Worm (Caenorhabditis elegans) whole organism, midembryonic: Measurements from ENCODE around the gene F07F6.2.
A peak's percentile ranks its signal among the peaks of the same experiment; 100 is the strongest.

Experiments used
- T22C8.4 ChIP-seq: fragments of 200-800 bp; sonication (Bioruptor generic); IDR thresholded peaks from 2 replicates; pipeline ENCODE4 v1.3.6; 2022; ENCODE audit warnings: missing genetic modification characterization, missing compliant biosample characterization
- cog-1 ChIP-seq: sonication (generic microtip); optimal IDR thresholded peaks from 2 replicates; lab custom pipeline; 2016; ENCODE audit warnings: missing genetic modification characterization, missing compliant biosample characterization
- flt-1 ChIP-seq: fragments of 200-800 bp; sonication (Bioruptor generic); IDR thresholded peaks from 2 replicates; pipeline ENCODE4 v1.3.6; 2022; ENCODE audit warnings: missing genetic modification characterization, missing compliant biosample characterization
- klf-2 ChIP-seq: fragments of 200-800 bp; sonication (Bioruptor generic); conservative IDR thresholded peaks from 2 replicates; pipeline ENCODE4 v1.3.6; 2022; ENCODE audit warnings: missing genetic modification reagents, missing genetic modification characterization, missing compliant biosample characterization
- med-1 ChIP-seq: sonication (generic microtip); optimal IDR thresholded peaks from 2 replicates; lab custom pipeline; 2017; ENCODE audit warnings: missing genetic modification characterization, mild to moderate bottlenecking, missing compliant biosample characterization, antibody characterized with exemption, missing genetic modification reagents; ENCODE audit not compliant: insufficient read depth
- ref-1 ChIP-seq: fragments of 200-800 bp; sonication (Bioruptor generic); conservative IDR thresholded peaks from 2 replicates; pipeline ENCODE4 v1.3.6; 2022; ENCODE audit warnings: missing genetic modification reagents, missing genetic modification characterization, missing compliant biosample characterization
- tab-1 ChIP-seq: fragments of 200-800 bp; sonication (Bioruptor generic); IDR thresholded peaks from 2 replicates; pipeline ENCODE4 v1.3.6; 2022; ENCODE audit warnings: missing genetic modification characterization, missing compliant biosample characterization
- ztf-23 ChIP-seq: fragments of 200-800 bp; sonication (Bioruptor generic); IDR thresholded peaks from 2 replicates; pipeline ENCODE4 v1.3.6; 2022; ENCODE audit warnings: missing genetic modification reagents, missing genetic modification characterization, missing compliant biosample characterization
- ztf-29 ChIP-seq: fragments of 200-800 bp; sonication (Bioruptor generic); IDR thresholded peaks from 2 replicates; pipeline ENCODE4 v1.3.6; 2022; ENCODE audit warnings: missing genetic modification reagents, missing genetic modification characterization, missing compliant biosample characterization

Gene F07F6.2

ce11 chrII:5473946-5474423 is 44.0 kb downstream of the F07F6.2 start, which contains the start of gene mrps-16:
Gene mrps-16, plus strand, starts transcription at chrII:5474373.
- TF ChIP-seq cog-1 (tag; lab: Kevin White, UChicago) (no peak), ztf-23 (no peak), flt-1 (GFP tag; lab: Robert Waterston, UW) (peak; percentile 41; the same call in 1 of the 2 replicates), med-1 (GFP tag; lab: Kevin White, UChicago) (no peak)

- TF ChIP-seq ztf-29 (GFP tag; lab: Robert Waterston, UW) (no peak), T22C8.4 (no peak), ztf-23 (no peak), flt-1 (GFP tag; lab: Robert Waterston, UW) (no peak), klf-2 (no peak), med-1 (GFP tag; lab: Kevin White, UChicago) (no peak), ref-1 (GFP tag; lab: Robert Waterston, UW) (no peak), tab-1 (GFP tag; lab: Robert Waterston, UW) (no peak), cog-1 (tag; lab: Kevin White, UChicago) (no peak)
Measured at ce11 chrII:5474946-5475345, 44.9 kb downstream of the F07F6.2 start, which contains the start of gene ilcr-2. Gene ilcr-2, plus strand, starts transcription at chrII:5475246.

ce11 chrII:5478318-5478717 is 48.3 kb downstream of the F07F6.2 start, which contains the start of gene F56D1.1:
Gene F56D1.1, plus strand, starts transcription at chrII:5478618.
- TF ChIP-seq cog-1 (tag; lab: Kevin White, UChicago) (no peak), tab-1 (GFP tag; lab: Robert Waterston, UW) (no peak), ztf-23 (no peak), klf-2 (no peak), ztf-29 (GFP tag; lab: Robert Waterston, UW) (no peak), T22C8.4 (no peak), flt-1 (GFP tag; lab: Robert Waterston, UW) (no peak), med-1 (GFP tag; lab: Kevin White, UChicago) (no peak), ref-1 (GFP tag; lab: Robert Waterston, UW) (no peak)
